Fruit fly (Drosophila melanogaster): ENCODE measurements around the gene CG14423.

DNA sequence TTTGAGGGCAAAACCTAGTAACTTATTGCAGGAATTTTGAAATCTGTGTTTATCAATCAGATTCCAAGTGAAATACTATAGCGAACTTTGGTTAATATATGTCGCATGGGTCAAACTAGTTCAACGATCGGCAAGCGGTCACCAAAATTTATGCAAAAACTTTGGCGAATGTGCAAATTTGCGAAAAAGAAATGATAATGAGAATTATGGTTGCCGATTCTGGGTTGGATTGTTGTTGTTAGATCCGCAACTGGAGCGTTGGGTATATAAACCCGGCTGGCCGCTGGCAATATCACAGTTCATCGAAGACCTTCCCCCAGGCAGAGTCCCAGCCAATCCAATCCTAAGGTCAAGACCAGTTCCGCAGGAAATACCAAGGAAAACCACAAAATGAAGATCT lies 2.1 kb upstream of the CG14423 start, which contains the start of gene CG14422:
- TF ChIP-seq CG8478 (optimal IDR thresholded peaks at IDR 0.05) (no peak), CTCF (optimal IDR thresholded peaks at IDR 0.05) (no peak)
